Worm (Caenorhabditis elegans) whole organism, L4 larva: ENCODE data around the gene abcf-1.

ENCODE experiments used
- attf-4 ChIP-seq: sonication (generic microtip); optimal IDR thresholded peaks from 3 replicates; lab custom pipeline; 2017; ENCODE audit warnings: missing biosample characterization, missing genetic modification characterization
- ztf-11 ChIP-seq: fragments of 150-350 bp; optimal IDR thresholded peaks from 2 replicates; lab custom pipeline; 2014; ENCODE audit warnings: missing biosample characterization, missing genetic modification characterization

DNA sequence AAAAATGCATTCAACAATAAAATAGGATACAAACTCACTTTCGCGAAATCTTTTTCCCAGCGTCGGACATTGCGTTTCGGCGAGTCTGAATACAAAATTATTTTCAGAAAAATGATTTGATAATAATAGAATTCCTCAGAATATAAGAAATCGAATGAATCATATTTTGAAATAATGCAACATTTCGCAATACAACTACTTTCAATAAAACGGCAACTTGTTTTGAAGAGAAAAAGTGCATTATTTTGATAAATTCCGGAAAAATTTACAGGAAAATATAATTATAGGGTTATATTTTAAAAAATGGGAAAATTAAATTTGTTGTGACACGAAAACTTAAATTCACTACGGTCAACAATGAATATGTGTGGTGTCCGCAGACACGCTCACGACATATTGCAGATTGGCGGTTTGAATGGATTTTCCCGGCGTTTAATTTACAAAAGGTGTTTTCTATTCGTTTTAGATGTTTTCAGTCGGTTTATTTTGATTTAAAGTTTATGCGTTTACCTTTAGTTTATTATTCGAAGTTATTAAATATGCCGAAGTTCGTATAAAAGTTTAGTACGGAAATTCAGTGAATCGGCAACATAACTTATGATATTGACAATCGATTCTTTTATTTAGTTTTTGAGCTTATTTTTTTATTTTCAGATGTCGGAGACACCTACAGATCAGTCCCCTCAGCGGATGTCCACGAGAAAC is at the start of gene abcf-1, which contains the start of gene scc-3:
- TF ChIP-seq ztf-11 (tag; lab: Kevin White, UChicago) (no peak), attf-4 (no peak)
